Worm (Caenorhabditis elegans): Measurements from ENCODE around the gene nhr-100.
"Not testable (repeated sequence)": the region's sequence is repeated elsewhere in the genome, so short reads cannot be mapped to it uniquely, and the experiment has no call there.

The nhr-100 gene

ce11 chrIV:9714264-9714663 is 14.2 kb upstream of the nhr-100 start:
- TF ChIP-seq him-1 (tag; optimal IDR thresholded peaks at IDR 0.05) = no peak

ce11 chrIV:9716490-9716889 is 12.0 kb upstream of the nhr-100 start:
- no peak for TF ChIP-seq him-1 (tag; optimal IDR thresholded peaks at IDR 0.05)
- TF ChIP-seq dao-5 (tag; optimal IDR thresholded peaks at IDR 0.05) = no peak
- TF ChIP-seq W03F9.2 (tag; optimal IDR thresholded peaks at IDR 0.05) = no peak

ce11 chrIV:9717844-9718243 is 10.6 kb upstream of the nhr-100 start:
- TF ChIP-seq W03F9.2 (tag; optimal IDR thresholded peaks at IDR 0.05) (no peak), him-1 (tag; optimal IDR thresholded peaks at IDR 0.05) (no peak), dao-5 (tag; optimal IDR thresholded peaks at IDR 0.05) (no peak)

ce11 chrIV:9718396-9718795 is 10.1 kb upstream of the nhr-100 start:
- peak; percentile 25 for TF ChIP-seq W03F9.2 (tag; optimal IDR thresholded peaks at IDR 0.05)
- no peak for TF ChIP-seq him-1 (tag; optimal IDR thresholded peaks at IDR 0.05)
- no peak for TF ChIP-seq dao-5 (tag; optimal IDR thresholded peaks at IDR 0.05)

- no peak for TF ChIP-seq him-1 (tag; optimal IDR thresholded peaks at IDR 0.05)
These were observed 5.3 kb upstream of the nhr-100 start for ce11 chrIV:9723185-9723584.

ce11 chrIV:9724948-9725347 is 3.5 kb upstream of the nhr-100 start, which contains the start of the genes nhr-138 and C28D4.18:
Gene nhr-138 (plus strand): TSS chrIV:9725251.
Gene C28D4.18 (plus strand): TSS chrIV:9725280.
- TF ChIP-seq W03F9.2 (tag; optimal IDR thresholded peaks at IDR 0.05) (no peak), dao-5 (tag; optimal IDR thresholded peaks at IDR 0.05) (no peak), him-1 (tag; optimal IDR thresholded peaks at IDR 0.05) (no peak)

ce11 chrIV:9725468-9725985 is 2.9 kb upstream of the nhr-100 start:
- TF ChIP-seq W03F9.2 (tag; optimal IDR thresholded peaks at IDR 0.05) (no peak), dao-5 (tag; optimal IDR thresholded peaks at IDR 0.05) (no peak), him-1 (tag; optimal IDR thresholded peaks at IDR 0.05) (no peak)

ce11 chrIV:9727217-9727616 is 1.3 kb upstream of the nhr-100 start:
- no peak for TF ChIP-seq him-1 (tag; optimal IDR thresholded peaks at IDR 0.05)
- TF ChIP-seq dao-5 (tag; optimal IDR thresholded peaks at IDR 0.05) = no peak

- TF ChIP-seq dao-5 (tag; optimal IDR thresholded peaks at IDR 0.05) (no peak), W03F9.2 (tag; optimal IDR thresholded peaks at IDR 0.05) (peak; percentile 5), him-1 (tag; optimal IDR thresholded peaks at IDR 0.05) (no peak)
These were observed 5.4 kb downstream of the nhr-100 start for ce11 chrIV:9733904-9734303.

ce11 chrIV:9734861-9735260 is 6.4 kb downstream of the nhr-100 start:
- no peak for TF ChIP-seq him-1 (tag; optimal IDR thresholded peaks at IDR 0.05)
- no peak for TF ChIP-seq W03F9.2 (tag; optimal IDR thresholded peaks at IDR 0.05)
- no peak for TF ChIP-seq dao-5 (tag; optimal IDR thresholded peaks at IDR 0.05)

- peak; percentile 21 for TF ChIP-seq W03F9.2 (tag; optimal IDR thresholded peaks at IDR 0.05)
- TF ChIP-seq him-1 (tag; optimal IDR thresholded peaks at IDR 0.05) = no peak
These were observed 7.3 kb downstream of the nhr-100 start for ce11 chrIV:9735750-9736149.

ce11 chrIV:9737204-9737790 is 8.8 kb downstream of the nhr-100 start, which contains the start of gene cka-1:
Gene cka-1 (minus strand): TSS chrIV:9737621.
- TF ChIP-seq dao-5 (tag; optimal IDR thresholded peaks at IDR 0.05) = no peak
- no peak for TF ChIP-seq him-1 (tag; optimal IDR thresholded peaks at IDR 0.05)
- no peak for TF ChIP-seq W03F9.2 (tag; optimal IDR thresholded peaks at IDR 0.05)

- TF ChIP-seq dao-5 (tag; optimal IDR thresholded peaks at IDR 0.05) (no peak), him-1 (tag; optimal IDR thresholded peaks at IDR 0.05) (no peak), W03F9.2 (tag; optimal IDR thresholded peaks at IDR 0.05) (no peak)
These were observed 9.7 kb downstream of the nhr-100 start, which contains the start of gene C28D4.10 for ce11 chrIV:9738194-9738593. Gene C28D4.10 (plus strand): TSS chrIV:9738494.

ce11 chrIV:9739001-9739400 is 10.5 kb downstream of the nhr-100 start:
- TF ChIP-seq dao-5 (tag; optimal IDR thresholded peaks at IDR 0.05) (no peak), W03F9.2 (tag; optimal IDR thresholded peaks at IDR 0.05) (no peak), him-1 (tag; optimal IDR thresholded peaks at IDR 0.05) (no peak)

ce11 chrIV:9740851-9741549 is 12.5 kb downstream of the nhr-100 start, which contains the start of gene gln-6:
Gene gln-6 (minus strand): TSS chrIV:9740901.
- TF ChIP-seq him-1, dao-5, W03F9.2 (tag; optimal IDR thresholded peaks at IDR 0.05): not testable (repeated sequence)
